Fruit fly (Drosophila melanogaster): Measurements from ENCODE around the gene Atg1.
A peak's percentile ranks its signal among the peaks of the same experiment; 100 is the strongest.

Atg1 gene

dm6 chr3L:12831290-12831952, 26.5 kb upstream of the Atg1 start (continued):
- TF ChIP-seq CG17802 (tag; optimal IDR thresholded peaks at IDR 0.05) (no peak), oc (tag; optimal IDR thresholded peaks at IDR 0.05) (peak; percentile 3), kni (GFP tag; optimal IDR thresholded peaks at IDR 0.05) (no peak), fd102C (GFP tag; optimal IDR thresholded peaks at IDR 0.05) (no peak), crc (GFP tag; optimal IDR thresholded peaks at IDR 0.05) (peak; percentile 26), Deaf1 (tag; optimal IDR thresholded peaks at IDR 0.05) (no peak), CG34422 (GFP tag; IDR thresholded peaks at IDR 0.05) (0 out of 3 replicates have a peak, but pooled peaks have one; percentile 21), schlank (tag; optimal IDR thresholded peaks at IDR 0.05) (no peak), vfl (GFP tag; optimal IDR thresholded peaks at IDR 0.05) (no peak), Ets97D (GFP tag; optimal IDR thresholded peaks at IDR 0.05) (no peak), Tbp (GFP tag; optimal IDR thresholded peaks at IDR 0.05) (no peak), CG18599 (GFP tag; optimal IDR thresholded peaks at IDR 0.05) (peak; percentile 36), row (GFP tag; IDR thresholded peaks at IDR 0.05) (peak; percentile 55), GATAe (GFP tag; conservative IDR thresholded peaks at IDR 0.05) (no peak), ems (GFP tag; optimal IDR thresholded peaks at IDR 0.05) (no peak), CG6175 (GFP tag; IDR thresholded peaks at IDR 0.05) (no peak), CG10147 (GFP tag; optimal IDR thresholded peaks at IDR 0.05) (peak; percentile 25), ttk (GFP tag; IDR thresholded peaks at IDR 0.05) (no peak), sc (optimal IDR thresholded peaks at IDR 0.05) (no peak), sc (GFP tag; optimal IDR thresholded peaks at IDR 0.05) (no peak), H2.0 (GFP tag; IDR thresholded peaks at IDR 0.05) (peak; percentile 58), B-H2 (GFP tag; optimal IDR thresholded peaks at IDR 0.05) (no peak), Pdp1 (GFP tag; optimal IDR thresholded peaks at IDR 0.05) (peak in 1 of 2 experiments; percentile 27), Dbx (GFP tag; IDR thresholded peaks at IDR 0.05) (no peak), ftz-f1 (GFP tag; optimal IDR thresholded peaks at IDR 0.05) (no peak), CG2889 (GFP tag; IDR thresholded peaks at IDR 0.05) (no peak; the same call in 1 of the 3 replicates), nom (GFP tag; optimal IDR thresholded peaks at IDR 0.05) (peak; percentile 20), CG13894 (tag; optimal IDR thresholded peaks at IDR 0.05) (no peak), Spps (tag; optimal IDR thresholded peaks at IDR 0.05) (no peak), CG14050 (GFP tag; IDR thresholded peaks at IDR 0.05) (0 out of 3 replicates have a peak, but pooled peaks have one; percentile 34), otp (GFP tag; IDR thresholded peaks at IDR 0.05) (no peak; the same call in 2 of the 3 replicates), gsb (GFP tag; IDR thresholded peaks at IDR 0.05) (no peak; the same call in 1 of the 2 replicates), ac (GFP tag; optimal IDR thresholded peaks at IDR 0.05) (no peak), dati (GFP tag; IDR thresholded peaks at IDR 0.05) (no peak), CG11504 (tag; optimal IDR thresholded peaks at IDR 0.05) (peak; percentile 53), lbe (GFP tag; optimal IDR thresholded peaks at IDR 0.05) (no peak), run (tag; optimal IDR thresholded peaks at IDR 0.05) (peak; percentile 2), CG17829 (tag; optimal IDR thresholded peaks at IDR 0.05) (peak; percentile 43), CG10462 (GFP tag; optimal IDR thresholded peaks at IDR 0.05) (no peak), CG13287 (GFP tag; IDR thresholded peaks at IDR 0.05; ENCODE audit: partially characterized antibody) (no peak), Hmr (GFP tag; optimal IDR thresholded peaks at IDR 0.05) (peak; percentile 70), CG1024 (GFP tag; IDR thresholded peaks at IDR 0.05) (no peak), Jarid2 (GFP tag; optimal IDR thresholded peaks at IDR 0.05) (no peak), CG12391 (tag; optimal IDR thresholded peaks at IDR 0.05) (peak; percentile 61), ci (GFP tag; IDR thresholded peaks at IDR 0.05) (peak; percentile 63; the same call in 1 of the 3 replicates), PHDP (tag; optimal IDR thresholded peaks at IDR 0.05) (peak; percentile 71), kay (GFP tag; optimal IDR thresholded peaks at IDR 0.05) (no peak), nerfin-1 (tag; optimal IDR thresholded peaks at IDR 0.05) (no peak), CG7357 (GFP tag; IDR thresholded peaks at IDR 0.05) (no peak), vvl (GFP tag; IDR thresholded peaks at IDR 0.05) (peak; percentile 69)

Measured in whole organism, embryonic.